Worm (Caenorhabditis elegans): ENCODE measurements around the gene ndab-2.

The ndab-2 gene

DNA sequence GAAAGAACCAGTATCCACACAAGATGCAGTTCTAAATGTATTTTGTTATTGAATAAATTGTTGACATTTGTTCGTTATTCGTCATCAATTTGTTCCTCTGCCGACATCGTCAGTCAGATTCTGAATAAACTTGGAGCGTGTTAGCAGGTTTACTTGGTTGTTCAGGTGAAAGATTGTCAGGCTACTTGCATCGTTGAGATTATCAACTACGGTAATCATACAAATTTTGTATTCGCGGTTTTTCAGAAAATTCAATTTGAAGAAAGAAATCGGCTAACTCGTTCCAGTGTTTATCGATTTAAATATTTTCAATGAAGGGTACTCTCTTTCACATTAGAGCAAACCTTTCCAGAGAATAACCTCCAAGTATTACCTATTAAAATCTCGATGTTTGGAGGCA is 29.2 kb downstream of the ndab-2 start, which contains the start of gene R151.2:
Gene R151.2 (plus strand): TSS at position 247 of the 400 bp plus-strand sequence.
- TF ChIP-seq med-1 (GFP tag; optimal IDR thresholded peaks at IDR 0.05; ENCODE audit: insufficient read depth) (no peak), tab-1 (GFP tag; IDR thresholded peaks at IDR 0.05) (no peak), klf-2 (GFP tag; conservative IDR thresholded peaks at IDR 0.05) (no peak), ref-1 (GFP tag; conservative IDR thresholded peaks at IDR 0.05) (no peak)

ce11 chrIII:7210486-7210885 is 29.9 kb downstream of the ndab-2 start:
- TF ChIP-seq med-1 (GFP tag; optimal IDR thresholded peaks at IDR 0.05; ENCODE audit: insufficient read depth) (no peak), ref-1 (GFP tag; conservative IDR thresholded peaks at IDR 0.05) (no peak), cog-1 (tag; optimal IDR thresholded peaks at IDR 0.05) (no peak), T22C8.4 (GFP tag; IDR thresholded peaks at IDR 0.05) (no peak), klf-2 (GFP tag; conservative IDR thresholded peaks at IDR 0.05) (no peak), tab-1 (GFP tag; IDR thresholded peaks at IDR 0.05) (no peak), ztf-29 (GFP tag; IDR thresholded peaks at IDR 0.05) (no peak)

DNA sequence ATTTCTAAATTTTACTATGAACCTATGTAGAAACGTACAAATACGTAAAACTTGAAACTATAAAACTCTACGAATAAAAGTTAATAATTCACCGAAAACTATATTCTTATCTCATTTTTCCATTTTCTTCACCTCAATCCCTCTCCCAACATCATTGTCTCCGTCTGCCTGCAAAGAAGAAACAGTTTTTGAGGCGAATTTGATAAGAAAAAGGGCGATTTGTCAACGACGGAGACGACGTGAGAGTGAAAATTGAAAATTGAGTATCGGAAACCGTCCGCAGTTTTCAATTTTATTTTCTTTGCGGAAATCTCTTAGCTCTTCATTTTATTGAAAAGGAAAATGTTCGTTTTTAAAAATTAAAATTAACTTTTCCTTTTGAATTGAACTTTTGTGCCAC is 31.5 kb downstream of the ndab-2 start:
- TF ChIP-seq cog-1 (tag; optimal IDR thresholded peaks at IDR 0.05) = no peak
- no peak for TF ChIP-seq flt-1 (GFP tag; IDR thresholded peaks at IDR 0.05)
- no peak for TF ChIP-seq ref-1 (GFP tag; conservative IDR thresholded peaks at IDR 0.05)
- TF ChIP-seq ztf-29 (GFP tag; IDR thresholded peaks at IDR 0.05) = no peak
- TF ChIP-seq T22C8.4 (GFP tag; IDR thresholded peaks at IDR 0.05) = no peak
- TF ChIP-seq ztf-23 (GFP tag; IDR thresholded peaks at IDR 0.05) = no peak
- no peak for TF ChIP-seq tab-1 (GFP tag; IDR thresholded peaks at IDR 0.05)
- TF ChIP-seq klf-2 (GFP tag; conservative IDR thresholded peaks at IDR 0.05) = no peak
- no peak for TF ChIP-seq med-1 (GFP tag; optimal IDR thresholded peaks at IDR 0.05; ENCODE audit: insufficient read depth)

DNA sequence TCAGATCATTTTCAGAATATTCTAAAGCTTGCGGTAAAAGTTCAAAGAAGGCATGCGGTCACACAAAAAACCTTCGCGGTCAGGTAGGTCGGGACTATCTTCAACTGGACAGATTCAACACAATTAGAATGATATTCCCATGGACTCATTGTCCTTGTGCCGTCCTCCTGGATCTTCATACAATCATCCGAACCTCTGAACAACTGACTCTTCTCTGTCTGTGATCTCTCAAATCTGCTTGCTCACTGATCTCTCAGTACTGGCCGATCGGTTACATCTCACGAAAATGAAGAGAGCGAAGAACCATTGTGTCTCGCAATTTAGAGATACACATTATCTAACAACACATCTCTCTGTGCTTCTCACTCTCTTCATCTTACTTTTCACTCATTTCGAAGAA is 35.0 kb downstream of the ndab-2 start:
- TF ChIP-seq tab-1 (GFP tag; IDR thresholded peaks at IDR 0.05) (no peak), ref-1 (GFP tag; conservative IDR thresholded peaks at IDR 0.05) (no peak), klf-2 (GFP tag; conservative IDR thresholded peaks at IDR 0.05) (no peak), cog-1 (tag; optimal IDR thresholded peaks at IDR 0.05) (no peak), flt-1 (GFP tag; IDR thresholded peaks at IDR 0.05) (no peak), med-1 (GFP tag; optimal IDR thresholded peaks at IDR 0.05; ENCODE audit: insufficient read depth) (no peak), T22C8.4 (GFP tag; IDR thresholded peaks at IDR 0.05) (no peak), ztf-29 (GFP tag; IDR thresholded peaks at IDR 0.05) (no peak), ztf-23 (GFP tag; IDR thresholded peaks at IDR 0.05) (no peak)

ce11 chrIII:7216226-7216625 is 35.7 kb downstream of the ndab-2 start, which contains the start of gene R151.1:
R151.1 (plus strand) TSS chrIII:7216526.
- TF ChIP-seq ztf-23 (GFP tag; IDR thresholded peaks at IDR 0.05) (no peak), klf-2 (GFP tag; conservative IDR thresholded peaks at IDR 0.05) (no peak), ztf-29 (GFP tag; IDR thresholded peaks at IDR 0.05) (no peak), T22C8.4 (GFP tag; IDR thresholded peaks at IDR 0.05) (no peak), cog-1 (tag; optimal IDR thresholded peaks at IDR 0.05) (no peak), med-1 (GFP tag; optimal IDR thresholded peaks at IDR 0.05; ENCODE audit: insufficient read depth) (no peak), tab-1 (GFP tag; IDR thresholded peaks at IDR 0.05) (no peak), flt-1 (GFP tag; IDR thresholded peaks at IDR 0.05) (no peak), ref-1 (GFP tag; conservative IDR thresholded peaks at IDR 0.05) (no peak)

DNA sequence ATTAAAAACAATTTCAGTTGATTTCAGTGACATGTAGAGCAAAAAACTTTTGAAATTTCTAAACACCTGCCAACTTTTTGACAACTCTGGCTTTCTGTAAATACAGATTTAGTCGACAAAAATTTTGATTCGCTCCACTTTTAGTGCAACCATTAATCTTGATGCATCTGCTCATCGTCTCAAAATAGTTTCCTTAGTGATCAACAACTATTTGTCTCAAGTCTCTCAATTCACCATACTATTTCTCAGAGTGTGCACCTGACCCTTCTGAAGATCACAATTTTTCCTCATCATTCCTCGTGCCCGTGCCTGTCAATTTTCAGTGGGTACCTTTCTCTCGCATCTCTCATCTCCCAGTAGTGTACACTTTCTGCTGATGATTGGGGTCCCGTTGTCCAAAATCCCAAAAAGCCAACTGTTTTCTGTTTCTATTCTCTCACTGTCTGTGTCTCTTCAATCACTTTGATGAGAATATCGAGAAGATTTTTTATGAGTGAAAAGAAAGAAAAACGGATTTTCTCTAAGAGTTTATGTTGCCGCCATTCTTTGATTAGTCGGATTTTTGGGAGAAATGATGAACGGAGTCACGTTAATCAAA is 36.5 kb downstream of the ndab-2 start:
- TF ChIP-seq ztf-29 (GFP tag; IDR thresholded peaks at IDR 0.05) = no peak

DNA sequence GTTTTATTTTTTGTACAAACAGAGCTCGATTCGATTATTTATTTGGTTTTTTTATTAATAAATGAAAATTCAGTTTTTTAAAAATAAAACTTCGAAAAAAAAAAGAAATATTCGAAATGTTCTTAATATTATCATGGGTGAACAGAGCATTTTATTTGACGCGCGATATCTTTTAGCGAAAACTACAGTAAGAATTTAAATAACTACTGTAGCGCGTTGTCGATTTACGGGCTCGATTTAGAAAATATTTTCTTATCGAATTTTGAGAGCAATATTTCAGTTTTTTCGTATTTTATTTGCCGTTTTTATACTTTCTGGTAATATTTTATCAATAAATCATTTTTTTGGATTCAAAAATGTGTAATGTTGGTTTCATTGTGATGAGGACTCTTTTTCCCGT is 40.6 kb downstream of the ndab-2 start:
- no peak for TF ChIP-seq ref-1 (GFP tag; conservative IDR thresholded peaks at IDR 0.05)
- no peak for TF ChIP-seq cog-1 (tag; optimal IDR thresholded peaks at IDR 0.05)
- no peak for TF ChIP-seq ztf-23 (GFP tag; IDR thresholded peaks at IDR 0.05)
- no peak for TF ChIP-seq med-1 (GFP tag; optimal IDR thresholded peaks at IDR 0.05; ENCODE audit: insufficient read depth)
- no peak for TF ChIP-seq tab-1 (GFP tag; IDR thresholded peaks at IDR 0.05)
- TF ChIP-seq klf-2 (GFP tag; conservative IDR thresholded peaks at IDR 0.05) = no peak
- TF ChIP-seq T22C8.4 (GFP tag; IDR thresholded peaks at IDR 0.05) = no peak
- TF ChIP-seq ztf-29 (GFP tag; IDR thresholded peaks at IDR 0.05) = no peak
- TF ChIP-seq flt-1 (GFP tag; IDR thresholded peaks at IDR 0.05) = no peak

DNA sequence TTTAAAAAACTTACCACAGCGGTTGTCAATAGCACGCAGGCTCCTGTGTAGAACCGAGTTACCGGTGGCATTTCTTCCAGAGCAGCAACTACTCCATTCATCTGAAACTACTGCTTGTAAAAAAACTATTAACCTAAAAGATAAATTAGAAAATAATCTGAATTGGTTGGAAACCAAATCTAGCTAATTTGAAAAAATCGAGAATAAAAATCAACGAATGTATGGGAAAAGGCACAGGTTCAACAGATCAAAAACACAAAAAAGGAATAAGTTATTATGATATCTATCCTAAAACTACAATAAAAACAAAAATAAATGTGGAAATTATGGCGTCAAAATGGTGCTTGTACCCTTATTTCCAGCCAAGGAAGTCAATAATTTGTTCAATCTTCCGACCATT is 42.5 kb downstream of the ndab-2 start, which contains the start of gene der-2:
Gene der-2 (minus strand): TSS at position 101 of the 400 bp plus-strand sequence.
- no peak for TF ChIP-seq T22C8.4 (GFP tag; IDR thresholded peaks at IDR 0.05)
- no peak for TF ChIP-seq med-1 (GFP tag; optimal IDR thresholded peaks at IDR 0.05; ENCODE audit: insufficient read depth)
- TF ChIP-seq klf-2 (GFP tag; conservative IDR thresholded peaks at IDR 0.05) = no peak

ce11 chrIII:7226607-7227006 is 46.1 kb downstream of the ndab-2 start, which contains the start of gene hsp-75:
hsp-75 (minus strand) TSS chrIII:7226707.
- no peak for TF ChIP-seq tab-1 (GFP tag; IDR thresholded peaks at IDR 0.05)
- TF ChIP-seq ref-1 (GFP tag; conservative IDR thresholded peaks at IDR 0.05) = no peak
- no peak for TF ChIP-seq ztf-29 (GFP tag; IDR thresholded peaks at IDR 0.05)
- TF ChIP-seq med-1 (GFP tag; optimal IDR thresholded peaks at IDR 0.05; ENCODE audit: insufficient read depth) = no peak
- no peak for TF ChIP-seq T22C8.4 (GFP tag; IDR thresholded peaks at IDR 0.05)
- TF ChIP-seq cog-1 (tag; optimal IDR thresholded peaks at IDR 0.05) = no peak
- TF ChIP-seq ztf-23 (GFP tag; IDR thresholded peaks at IDR 0.05) = no peak
- no peak for TF ChIP-seq klf-2 (GFP tag; conservative IDR thresholded peaks at IDR 0.05)
- no peak for TF ChIP-seq flt-1 (GFP tag; IDR thresholded peaks at IDR 0.05)

- TF ChIP-seq tab-1 (GFP tag; IDR thresholded peaks at IDR 0.05) = no peak
- TF ChIP-seq cog-1 (tag; optimal IDR thresholded peaks at IDR 0.05) = no peak
- no peak for TF ChIP-seq flt-1 (GFP tag; IDR thresholded peaks at IDR 0.05)
- TF ChIP-seq ref-1 (GFP tag; conservative IDR thresholded peaks at IDR 0.05) = no peak
- no peak for TF ChIP-seq ztf-23 (GFP tag; IDR thresholded peaks at IDR 0.05)
- TF ChIP-seq ztf-29 (GFP tag; IDR thresholded peaks at IDR 0.05) = no peak
- TF ChIP-seq T22C8.4 (GFP tag; IDR thresholded peaks at IDR 0.05) = no peak
- no peak for TF ChIP-seq med-1 (GFP tag; optimal IDR thresholded peaks at IDR 0.05; ENCODE audit: insufficient read depth)
- no peak for TF ChIP-seq klf-2 (GFP tag; conservative IDR thresholded peaks at IDR 0.05)
These were observed 49.1 kb downstream of the ndab-2 start, which contains the start of gene R151.8 for ce11 chrIII:7229687-7230086. R151.8 (minus strand) TSS chrIII:7229787.
